Fruit fly (Drosophila melanogaster): ENCODE measurements around the gene shps.
A peak's percentile ranks its signal among the peaks of the same experiment; 100 is the strongest.

Gene shps

DNA sequence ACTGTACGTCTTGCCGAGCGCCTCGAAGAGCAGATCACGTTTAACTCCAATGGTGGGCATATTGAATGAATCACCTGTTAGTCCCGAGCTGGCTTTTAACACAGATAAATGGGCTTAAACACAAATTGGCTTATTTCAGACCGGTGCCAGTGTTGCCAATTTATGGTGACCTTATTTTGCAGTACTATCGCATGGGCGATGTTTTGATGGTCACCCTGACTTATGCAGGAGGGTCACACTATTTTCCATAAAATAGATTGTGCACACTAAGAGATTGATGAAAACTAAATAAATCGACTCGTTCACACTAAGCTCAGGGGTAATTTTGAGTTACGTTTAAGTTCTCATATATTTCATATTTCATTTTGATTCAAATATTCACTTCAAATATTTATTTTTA is 26.9 kb upstream of the shps start, which contains the start of gene beta-PheRS (continued):
- peak; percentile 53 for TF ChIP-seq CrebB (tag; optimal IDR thresholded peaks at IDR 0.05)
- no peak for TF ChIP-seq CG32767 (GFP tag; IDR thresholded peaks at IDR 0.05)
- TF ChIP-seq CG15514 (GFP tag; optimal IDR thresholded peaks at IDR 0.05): no peak
- TF ChIP-seq Sry-δ (GFP tag; optimal IDR thresholded peaks at IDR 0.05): peak; percentile 81
- TF ChIP-seq kay (GFP tag; optimal IDR thresholded peaks at IDR 0.05): peak; percentile 41
- TF ChIP-seq Kr (GFP tag; optimal IDR thresholded peaks at IDR 0.05): no peak
- peak; percentile 68 for TF ChIP-seq HmgD (GFP tag; optimal IDR thresholded peaks at IDR 0.05)
- TF ChIP-seq trem (tag; optimal IDR thresholded peaks at IDR 0.05): peak; percentile 82
- TF ChIP-seq cg (GFP tag; optimal IDR thresholded peaks at IDR 0.05): no peak
- TF ChIP-seq tna (GFP tag; IDR thresholded peaks at IDR 0.05; ENCODE audit: partially characterized antibody): peak; percentile 80
- TF ChIP-seq onecut (GFP tag; IDR thresholded peaks at IDR 0.05): 0 out of 2 replicates have a peak, but pooled peaks have one; percentile 8
- TF ChIP-seq schlank (tag; optimal IDR thresholded peaks at IDR 0.05): no peak
- TF ChIP-seq NfI (GFP tag; optimal IDR thresholded peaks at IDR 0.05): peak; percentile 58
- peak; percentile 35 for TF ChIP-seq CG10654 (GFP tag; optimal IDR thresholded peaks at IDR 0.05)
- peak; percentile 94 for TF ChIP-seq Ets65A (GFP tag)
- TF ChIP-seq CG1647 (GFP tag; optimal IDR thresholded peaks at IDR 0.05): peak; percentile 57
- TF ChIP-seq CG9797 (GFP tag; optimal IDR thresholded peaks at IDR 0.05): peak; percentile 93
- peak; percentile 16 for TF ChIP-seq pfk (GFP tag; optimal IDR thresholded peaks at IDR 0.05)
- TF ChIP-seq CG3281 (GFP tag; optimal IDR thresholded peaks at IDR 0.05): no peak
- TF ChIP-seq ems (GFP tag; optimal IDR thresholded peaks at IDR 0.05): peak; percentile 49
- 0 out of 3 replicates have a peak, but pooled peaks have one; percentile 46 for TF ChIP-seq dysf (GFP tag; IDR thresholded peaks at IDR 0.05)
- TF ChIP-seq dati (GFP tag; IDR thresholded peaks at IDR 0.05): no peak
- TF ChIP-seq Nf-YC (tag; optimal IDR thresholded peaks at IDR 0.05): no peak
- no peak for TF ChIP-seq CG4424 (GFP tag; optimal IDR thresholded peaks at IDR 0.05)
- TF ChIP-seq zfh2 (GFP tag; optimal IDR thresholded peaks at IDR 0.05): peak; percentile 75
- peak; percentile 74 for TF ChIP-seq Antp (GFP tag; optimal IDR thresholded peaks at IDR 0.05)
- TF ChIP-seq hbn (GFP tag; IDR thresholded peaks at IDR 0.05; ENCODE audit: partially characterized antibody): peak; percentile 87
- TF ChIP-seq CG3995 (GFP tag; optimal IDR thresholded peaks at IDR 0.05): peak; percentile 83
- peak; percentile 99 for TF ChIP-seq CG7357 (GFP tag; IDR thresholded peaks at IDR 0.05)
- peak; percentile 71; the same call in 1 of the 3 replicates for TF ChIP-seq CG2199 (GFP tag; IDR thresholded peaks at IDR 0.05)
- peak; percentile 89 for TF ChIP-seq zen2 (GFP tag; IDR thresholded peaks at IDR 0.05; ENCODE audit: partially characterized antibody)
- peak; percentile 30 for TF ChIP-seq Mes4 (GFP tag; optimal IDR thresholded peaks at IDR 0.05)
- peak; percentile 66 for TF ChIP-seq mam (GFP tag; optimal IDR thresholded peaks at IDR 0.05)
- TF ChIP-seq CG7963 (GFP tag; IDR thresholded peaks at IDR 0.05; ENCODE audit: partially characterized antibody): peak; percentile 91
- TF ChIP-seq CG4404 (GFP tag; IDR thresholded peaks at IDR 0.05): no peak
- TF ChIP-seq sug (tag; optimal IDR thresholded peaks at IDR 0.05): no peak
- TF ChIP-seq Sin3A (optimal IDR thresholded peaks at IDR 0.05): peak; percentile 72
- TF ChIP-seq grn (GFP tag; optimal IDR thresholded peaks at IDR 0.05): no peak
- no peak for TF ChIP-seq CG31441 (GFP tag; IDR thresholded peaks at IDR 0.05)
- TF ChIP-seq CG9215 (GFP tag; IDR thresholded peaks at IDR 0.05): peak; percentile 50; the same call in 1 of the 2 replicates
- no peak for TF ChIP-seq run (tag; optimal IDR thresholded peaks at IDR 0.05)
- TF ChIP-seq bab2 (GFP tag; optimal IDR thresholded peaks at IDR 0.05): peak; percentile 44
- 0 out of 2 replicates have a peak, but pooled peaks have one; percentile 15 for TF ChIP-seq CG32772 (GFP tag; IDR thresholded peaks at IDR 0.05)
- peak; percentile 75 for TF ChIP-seq CG2120 (GFP tag; optimal IDR thresholded peaks at IDR 0.05)
- no peak for TF ChIP-seq ab (GFP tag; optimal IDR thresholded peaks at IDR 0.05)
- TF ChIP-seq danr (GFP tag; IDR thresholded peaks at IDR 0.05): no peak
- no peak for TF ChIP-seq Oli (tag; optimal IDR thresholded peaks at IDR 0.05)
- peak; percentile 28 for TF ChIP-seq Dip3 (GFP tag; optimal IDR thresholded peaks at IDR 0.05)
- TF ChIP-seq Scr (GFP tag; IDR thresholded peaks at IDR 0.05; ENCODE audit: partially characterized antibody): peak; percentile 92
- TF ChIP-seq bcd (GFP tag; optimal IDR thresholded peaks at IDR 0.05): no peak
- TF ChIP-seq CG10959 (GFP tag; IDR thresholded peaks at IDR 0.05): peak; percentile 47; the same call in 1 of the 2 replicates
- TF ChIP-seq phol (tag; optimal IDR thresholded peaks at IDR 0.05): peak; percentile 68

All from whole organism, embryonic.